Worm (Caenorhabditis elegans) whole organism, mixed stage, embryonic: ENCODE data around the gene F59A1.15.

Source experiments
- blmp-1 ChIP-seq: fragments of 150-350 bp; optimal IDR thresholded peaks from 2 replicates; lab custom pipeline; 2014; ENCODE audit warnings: missing biosample characterization, missing genetic modification characterization
- elt-1 ChIP-seq: sonication (generic microtip); optimal IDR thresholded peaks from 2 replicates; lab custom pipeline; 2017; ENCODE audit warnings: missing genetic modification characterization, mild to moderate bottlenecking, missing compliant biosample characterization, antibody characterized with exemption, moderate library complexity, borderline replicate concordance; ENCODE audit not compliant: insufficient read depth
- elt-3 ChIP-seq: fragments of 150-350 bp; optimal IDR thresholded peaks from 2 replicates; lab custom pipeline; 2014; ENCODE audit warnings: missing biosample characterization, missing genetic modification characterization
- lsy-2 ChIP-seq: fragments of 150-350 bp; optimal IDR thresholded peaks from 2 replicates; lab custom pipeline; 2014; ENCODE audit warnings: missing biosample characterization, missing genetic modification characterization
- mab-5 ChIP-seq: fragments of 150-350 bp; optimal IDR thresholded peaks from 2 replicates; lab custom pipeline; 2014; ENCODE audit warnings: missing biosample characterization, missing genetic modification characterization
- mep-1 ChIP-seq: fragments of 150-350 bp; optimal IDR thresholded peaks from 2 replicates; lab custom pipeline; 2017; ENCODE audit warnings: missing biosample characterization, missing genetic modification reagents, missing genetic modification characterization, inconsistent platforms
- nhr-2 ChIP-seq: fragments of 150-350 bp; optimal IDR thresholded peaks from 2 replicates; lab custom pipeline; 2014; ENCODE audit warnings: missing biosample characterization, missing genetic modification characterization
- nhr-237 ChIP-seq: fragments of 150-350 bp; optimal IDR thresholded peaks from 2 replicates; lab custom pipeline; 2014; ENCODE audit warnings: missing biosample characterization, missing genetic modification characterization
- nhr-28 ChIP-seq: fragments of 150-350 bp; optimal IDR thresholded peaks from 2 replicates; lab custom pipeline; 2014; ENCODE audit warnings: missing biosample characterization, missing genetic modification characterization
- nhr-76 ChIP-seq: sonication (generic microtip); optimal IDR thresholded peaks from 2 replicates; lab custom pipeline; 2017; ENCODE audit warnings: missing biosample characterization, missing genetic modification characterization
- tbx-8 ChIP-seq: fragments of 200-800 bp; sonication (Bioruptor generic); optimal IDR thresholded peaks from 2 replicates; lab custom pipeline; 2018; ENCODE audit warnings: mild to moderate bottlenecking, missing genetic modification characterization, moderate library complexity, missing compliant biosample characterization
- unc-39 ChIP-seq: fragments of 150-350 bp; optimal IDR thresholded peaks from 2 replicates; lab custom pipeline; 2014; ENCODE audit warnings: missing biosample characterization, missing genetic modification characterization

DNA sequence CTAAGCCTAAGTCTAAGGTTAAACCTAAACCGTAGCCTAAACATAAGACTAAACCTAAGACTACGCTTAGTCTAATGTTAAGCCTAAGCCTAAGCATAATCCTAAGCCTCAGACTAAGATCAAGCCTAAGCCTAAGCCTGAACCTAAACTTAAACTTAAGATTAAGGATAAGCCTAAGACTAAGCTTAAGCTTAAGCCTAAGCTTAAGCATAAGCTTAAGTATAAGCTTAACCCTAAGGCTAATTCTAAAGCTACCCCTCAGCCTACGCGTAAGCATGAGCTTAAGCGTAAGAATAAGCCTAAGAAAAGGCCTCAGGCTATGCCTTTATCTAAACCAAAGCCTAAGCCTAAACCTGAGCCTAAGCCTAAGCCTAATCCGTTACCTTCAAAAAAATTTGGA, 44.7 kb upstream of the F59A1.15 start:
- TF ChIP-seq nhr-76 (no peak), mab-5 (no peak), elt-3 (tag; lab: Kevin White, UChicago) (no peak), nhr-28 (no peak), mep-1 (tag; lab: Kevin White, UChicago) (no peak), blmp-1 (tag; lab: Kevin White, UChicago) (no peak), unc-39 (tag; lab: Kevin White, UChicago) (no peak), nhr-2 (tag; lab: Kevin White, UChicago) (no peak), lsy-2 (tag; lab: Kevin White, UChicago) (no peak), nhr-237 (tag; lab: Kevin White, UChicago) (no peak), tbx-8 (no peak), elt-1 (tag; lab: Kevin White, UChicago) (no peak)
